Worm (Caenorhabditis elegans): ENCODE data around the gene K02D10.2.

Gene K02D10.2

DNA sequence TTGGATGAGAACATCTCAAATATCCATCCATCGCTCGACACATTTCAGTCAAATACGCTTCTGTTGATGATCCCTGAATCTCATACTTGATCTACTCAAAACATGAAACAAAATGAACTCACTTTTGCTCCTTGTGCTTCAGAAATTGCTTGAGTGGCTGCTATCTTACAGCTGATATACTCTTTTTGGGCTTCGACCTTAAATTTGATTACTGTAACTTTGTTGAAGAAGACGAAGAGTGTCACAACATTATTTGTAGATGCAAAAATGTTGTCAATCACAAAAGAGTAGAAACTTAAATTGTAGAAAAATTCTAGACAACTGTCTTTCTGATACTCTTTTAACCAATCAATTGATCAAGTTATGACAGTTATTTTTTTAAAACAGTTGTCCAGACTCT, 28.5 kb downstream of the K02D10.2 start:
- TF ChIP-seq ama-1 (optimal IDR thresholded peaks at IDR 0.05) (no peak), hlh-30 (tag; optimal IDR thresholded peaks at IDR 0.05; ENCODE audit: insufficient read depth) (no peak), K02D7.2 (tag; optimal IDR thresholded peaks at IDR 0.05) (no peak), unc-55 (GFP tag; optimal IDR thresholded peaks at IDR 0.05) (no peak)

- no peak for TF ChIP-seq fkh-10 (GFP tag; optimal IDR thresholded peaks at IDR 0.05)
- TF ChIP-seq K02D7.2 (tag; optimal IDR thresholded peaks at IDR 0.05) = no peak
- no peak for TF ChIP-seq ceh-48 (tag; optimal IDR thresholded peaks at IDR 0.05)
- TF ChIP-seq syd-9 (tag; optimal IDR thresholded peaks at IDR 0.05) = no peak
- no peak for TF ChIP-seq sdc-2 (tag; optimal IDR thresholded peaks at IDR 0.05)
- TF ChIP-seq pha-2 (tag; optimal IDR thresholded peaks at IDR 0.05) = no peak
- no peak for TF ChIP-seq ceh-22 (tag; optimal IDR thresholded peaks at IDR 0.05)
Observed at ce11 chrIII:8741955-8742354, 29.1 kb downstream of the K02D10.2 start.

DNA sequence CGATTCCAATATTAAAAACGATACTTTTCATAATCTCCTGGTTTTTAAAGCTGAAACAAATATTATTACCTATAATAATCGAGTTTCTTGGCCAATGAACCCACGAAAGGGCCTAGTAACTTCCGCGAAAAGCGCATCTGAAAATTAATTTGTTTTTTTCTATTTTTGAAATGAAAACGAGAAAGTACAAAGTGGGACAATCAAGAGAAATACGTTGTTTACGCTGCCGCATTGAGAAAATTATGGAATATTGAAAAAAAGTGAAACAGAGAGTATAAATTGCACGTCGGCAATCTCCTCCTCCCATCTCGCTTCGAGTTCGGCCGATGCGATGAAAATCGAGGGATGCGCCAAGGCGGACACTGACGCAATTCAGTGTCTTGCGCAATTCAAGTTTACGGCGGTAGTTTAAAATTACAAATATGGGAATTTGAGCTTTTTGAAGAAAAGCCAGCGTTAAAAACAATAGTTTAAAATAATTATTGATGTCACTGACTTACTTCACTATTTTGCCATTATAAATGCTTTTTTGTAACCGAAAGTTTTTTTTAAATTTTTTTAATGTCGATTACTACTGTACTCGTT, 29.7 kb downstream of the K02D10.2 start, which contains the start of gene pdhk-2:
Gene pdhk-2 (minus strand): TSS at position 137 of the 585 bp plus-strand sequence.
- TF ChIP-seq dmd-4 (tag; optimal IDR thresholded peaks at IDR 0.05; ENCODE audit: borderline replicate concordance) (peak; percentile 24), hlh-13 (GFP tag; optimal IDR thresholded peaks at IDR 0.05) (peak; percentile 27), ceh-14 (tag; optimal IDR thresholded peaks at IDR 0.05) (peak; percentile 85), syd-9 (tag; optimal IDR thresholded peaks at IDR 0.05) (peak; percentile 5), nhr-11 (tag; optimal IDR thresholded peaks at IDR 0.05) (no peak), unc-86 (tag; optimal IDR thresholded peaks at IDR 0.05) (peak; percentile 64), sox-4 (tag; optimal IDR thresholded peaks at IDR 0.05) (peak; percentile 74), ceh-19 (GFP tag; optimal IDR thresholded peaks at IDR 0.05) (peak; percentile 70), ceh-31 (tag; optimal IDR thresholded peaks at IDR 0.05) (peak; percentile 82), ama-1 (optimal IDR thresholded peaks at IDR 0.05) (no peak), ttx-3 (tag; optimal IDR thresholded peaks at IDR 0.05) (peak; percentile 48), ztf-16 (tag; optimal IDR thresholded peaks at IDR 0.05) (peak; percentile 71), Y22D7AL.16 (tag; optimal IDR thresholded peaks at IDR 0.05) (peak; percentile 6), ceh-30 (tag; optimal IDR thresholded peaks at IDR 0.05) (peak; percentile 55), hlh-6 (tag; optimal IDR thresholded peaks at IDR 0.05) (no peak), ceh-45 (GFP tag; IDR thresholded peaks at IDR 0.05) (0 out of 2 replicates have a peak, but pooled peaks have one; percentile 53), fax-1 (tag; optimal IDR thresholded peaks at IDR 0.05) (peak; percentile 44), K09A11.1 (tag; optimal IDR thresholded peaks at IDR 0.05; ENCODE audit: insufficient read depth) (peak; percentile 67), C08G9.2 (tag; optimal IDR thresholded peaks at IDR 0.05) (peak; percentile 45), ceh-6 (GFP tag; optimal IDR thresholded peaks at IDR 0.05) (peak; percentile 73), che-1 (tag; optimal IDR thresholded peaks at IDR 0.05) (peak; percentile 52), pax-1 (tag; optimal IDR thresholded peaks at IDR 0.05) (no peak), C38D4.7 (GFP tag; optimal IDR thresholded peaks at IDR 0.05) (peak; percentile 43), dve-1 (tag; optimal IDR thresholded peaks at IDR 0.05) (peak; percentile 81), ceh-9 (tag; optimal IDR thresholded peaks at IDR 0.05) (no peak), F13H6.1 (tag; optimal IDR thresholded peaks at IDR 0.05) (peak; percentile 73), ceh-2 (tag; optimal IDR thresholded peaks at IDR 0.05) (peak; percentile 58), elt-4 (tag; optimal IDR thresholded peaks at IDR 0.05) (no peak), pag-3 (tag; optimal IDR thresholded peaks at IDR 0.05; ENCODE audit: borderline replicate concordance) (no peak), nhr-232 (tag; optimal IDR thresholded peaks at IDR 0.05) (peak; percentile 24), sdc-2 (tag; optimal IDR thresholded peaks at IDR 0.05) (peak; percentile 45), zip-5 (tag; optimal IDR thresholded peaks at IDR 0.05) (no peak), sox-2 (GFP tag; IDR thresholded peaks at IDR 0.05) (no peak), tbx-2 (tag; optimal IDR thresholded peaks at IDR 0.05) (peak; percentile 83), pat-9 (tag; optimal IDR thresholded peaks at IDR 0.05) (peak; percentile 38), ets-4 (tag; optimal IDR thresholded peaks at IDR 0.05) (peak; percentile 64), gmeb-2 (tag; optimal IDR thresholded peaks at IDR 0.05) (peak; percentile 63), madf-2 (tag; optimal IDR thresholded peaks at IDR 0.05) (peak; percentile 39), unc-55 (GFP tag; optimal IDR thresholded peaks at IDR 0.05) (peak; percentile 68), hlh-15 (tag; optimal IDR thresholded peaks at IDR 0.05) (peak; percentile 43), ahr-1 (tag; optimal IDR thresholded peaks at IDR 0.05) (peak; percentile 47), fkh-10 (GFP tag; optimal IDR thresholded peaks at IDR 0.05) (no peak), ceh-24 (tag; optimal IDR thresholded peaks at IDR 0.05) (no peak), ceh-48 (tag; optimal IDR thresholded peaks at IDR 0.05) (peak; percentile 55)
